Worm (Caenorhabditis elegans): ENCODE data around the gene gpd-4.

ce11 chrII:10121725-10122124, 49.3 kb upstream of the gpd-4 start, which contains the start of gene lov-1:
- TF ChIP-seq nhr-111 (GFP tag; optimal IDR thresholded peaks at IDR 0.05) (no peak), aha-1 (tag) (no peak), ama-1 (optimal IDR thresholded peaks at IDR 0.05) (no peak)
